Fruit fly (Drosophila melanogaster) whole organism, prepupa: Measurements from ENCODE around the gene Nnf1b.

Source experiments
- Blimp-1 ChIP-seq: fragments of 200-800 bp; sonication (Bioruptor generic); optimal IDR thresholded peaks from 3 replicates; lab custom pipeline; 2017; ENCODE audit warnings: missing biosample characterization, missing genetic modification characterization, mild to moderate bottlenecking, moderate library complexity, missing genetic modification reagents
- CG3032 ChIP-seq: fragments of 200-800 bp; optimal IDR thresholded peaks from 2 replicates; lab custom pipeline; 2019; ENCODE audit warnings: missing biosample characterization, mild to moderate bottlenecking, missing genetic modification characterization, moderate library complexity
- CG34406 ChIP-seq: fragments of 200-800 bp; sonication (Bioruptor generic); optimal IDR thresholded peaks from 3 replicates; lab custom pipeline; 2016; ENCODE audit warnings: missing biosample characterization, missing genetic modification characterization
- CG6276 ChIP-seq: fragments of 200-800 bp; sonication (Bioruptor generic); optimal IDR thresholded peaks from 2 replicates; lab custom pipeline; 2017; ENCODE audit warnings: missing biosample characterization, mild to moderate bottlenecking, missing genetic modification characterization
- CG6854 ChIP-seq: fragments of 200-800 bp; sonication (Bioruptor generic); optimal IDR thresholded peaks from 2 replicates; lab custom pipeline; 2017; ENCODE audit warnings: missing biosample characterization, mild to moderate bottlenecking, missing genetic modification characterization
- CG9139 ChIP-seq: fragments of 200-800 bp; sonication (Bioruptor generic); optimal IDR thresholded peaks from 3 replicates; lab custom pipeline; 2017; ENCODE audit warnings: missing biosample characterization, mild to moderate bottlenecking, missing genetic modification characterization
- topi ChIP-seq: fragments of 200-800 bp; sonication (Bioruptor generic); optimal IDR thresholded peaks from 3 replicates; lab custom pipeline; 2016; ENCODE audit warnings: missing biosample characterization, missing genetic modification characterization

dm6 chr2L:856001-856400 is 45.6 kb downstream of the Nnf1b start:
- TF ChIP-seq CG6276 (no peak), CG6854 (no peak), CG34406 (GFP tag; lab: Kevin White, UChicago) (no peak), CG3032 (tag; lab: Kevin White, UChicago) (no peak), CG9139 (GFP tag; lab: Kevin White, UChicago) (no peak), Blimp-1 (GFP tag; lab: Kevin White, UChicago) (no peak), topi (GFP tag; lab: Kevin White, UChicago) (no peak)
